Worm (Caenorhabditis elegans) whole organism, L1 larva: ENCODE data around the gene fbxa-154.

Experiments
- alr-1 ChIP-seq: fragments of 200-800 bp; sonication (Bioruptor generic); optimal IDR thresholded peaks from 2 replicates; lab custom pipeline; 2018; ENCODE audit warnings: borderline replicate concordance, mild to moderate bottlenecking, missing genetic modification characterization, missing compliant biosample characterization
- elt-2 ChIP-seq: sonication (generic microtip); optimal IDR thresholded peaks from 2 replicates; lab custom pipeline; 2016; ENCODE audit warnings: missing genetic modification characterization, mild to moderate bottlenecking, inconsistent platforms, missing compliant biosample characterization, missing genetic modification reagents
- grh-1 ChIP-seq: fragments of 200-800 bp; sonication (Bioruptor generic); IDR thresholded peaks from 2 replicates; pipeline ENCODE4 v1.3.6; 2022; ENCODE audit warnings: missing genetic modification reagents, missing genetic modification characterization, missing compliant biosample characterization
- isw-1 ChIP-seq: fragments of 200-800 bp; sonication (Bioruptor generic); IDR thresholded peaks from 2 replicates; pipeline ENCODE4 v1.3.6; 2022; ENCODE audit warnings: missing genetic modification characterization, missing compliant biosample characterization
- lsy-2 ChIP-seq, 2 experiments: fragments of 150-350 bp; optimal IDR thresholded peaks; 2 replicates each; lab custom pipeline; 2014; ENCODE audit warnings: missing biosample characterization in 2 of 2, missing genetic modification characterization in 2 of 2

- TF ChIP-seq grh-1 (GFP tag; lab: Robert Waterston, UW) (no peak), lsy-2 (tag; optimal IDR thresholded peaks at IDR 0.05; lab: Kevin White, UChicago) (no peak), elt-2 (tag; lab: Kevin White, UChicago) (no peak), alr-1 (no peak), isw-1 (GFP tag; lab: Robert Waterston, UW) (no peak)
Observed at ce11 chrV:15568381-15568780, 36.6 kb downstream of the fbxa-154 start.
